Fruit fly (Drosophila melanogaster) whole organism, embryonic: ENCODE measurements around the gene CG31677.
A peak's percentile ranks its signal among the peaks of the same experiment; 100 is the strongest.

ENCODE experiments used
- B-H2 ChIP-seq: fragments of 200-800 bp; sonication (Bioruptor generic); optimal IDR thresholded peaks from 2 replicates; lab custom pipeline; 2018; ENCODE audit warnings: missing biosample characterization, mild to moderate bottlenecking, missing genetic modification characterization
- Bgb ChIP-seq: fragments of 200-800 bp; sonication (Bioruptor generic); IDR thresholded peaks from 2 replicates; pipeline ENCODE4 v1.3.6; 2022; ENCODE audit warnings: missing biosample characterization, missing genetic modification characterization; ENCODE audit not compliant: partially characterized antibody
- CG10147 ChIP-seq: fragments of 200-800 bp; sonication (Bioruptor generic); optimal IDR thresholded peaks from 2 replicates; lab custom pipeline; 2019; ENCODE audit warnings: missing biosample characterization, mild to moderate bottlenecking, missing genetic modification characterization, moderate library complexity
- CG10366 ChIP-seq: fragments of 200-800 bp; sonication (Bioruptor generic); IDR thresholded peaks from 2 replicates; pipeline ENCODE4 v1.3.6; 2022; ENCODE audit warnings: missing biosample characterization, missing genetic modification characterization
- CG11247 ChIP-seq: fragments of 200-800 bp; sonication (Bioruptor generic); IDR thresholded peaks from 2 replicates; pipeline ENCODE4 v1.3.6; 2022; ENCODE audit warnings: missing biosample characterization, missing genetic modification characterization
- CG11398 ChIP-seq: fragments of 200-800 bp; sonication (Bioruptor generic); optimal IDR thresholded peaks from 2 replicates; lab custom pipeline; 2016; ENCODE audit warnings: missing biosample characterization, missing genetic modification characterization
- CG12942 ChIP-seq: fragments of 200-800 bp; sonication (Bioruptor generic); optimal IDR thresholded peaks from 3 replicates; lab custom pipeline; 2016; ENCODE audit warnings: missing biosample characterization, missing genetic modification characterization
- CG15514 ChIP-seq: fragments of 200-800 bp; sonication (Bioruptor generic); optimal IDR thresholded peaks from 3 replicates; lab custom pipeline; 2017; ENCODE audit warnings: missing biosample characterization, missing genetic modification characterization, mild to moderate bottlenecking, moderate library complexity, missing genetic modification reagents
- CG18619 ChIP-seq: fragments of 200-800 bp; sonication (Bioruptor generic); optimal IDR thresholded peaks from 3 replicates; lab custom pipeline; 2017; ENCODE audit warnings: missing biosample characterization, mild to moderate bottlenecking, missing genetic modification characterization
- CG3281 ChIP-seq: fragments of 200-800 bp; sonication (Bioruptor generic); optimal IDR thresholded peaks from 3 replicates; lab custom pipeline; 2017; ENCODE audit warnings: missing biosample characterization, mild to moderate bottlenecking, missing genetic modification characterization
- CG33557 ChIP-seq: fragments of 200-800 bp; sonication (Bioruptor generic); optimal IDR thresholded peaks from 2 replicates; lab custom pipeline; 2019; ENCODE audit warnings: missing biosample characterization, mild to moderate bottlenecking, missing genetic modification characterization, moderate library complexity
- CG6689 ChIP-seq: fragments of 200-800 bp; sonication (Bioruptor generic); IDR thresholded peaks from 2 replicates; pipeline ENCODE4 v1.3.6; 2022; ENCODE audit warnings: missing biosample characterization, missing genetic modification characterization
- CG6854 ChIP-seq: fragments of 200-800 bp; sonication (Bioruptor generic); optimal IDR thresholded peaks from 3 replicates; lab custom pipeline; 2017; ENCODE audit warnings: missing biosample characterization, mild to moderate bottlenecking, missing genetic modification characterization
- CG7839 ChIP-seq: fragments of 200-800 bp; sonication (Bioruptor generic); optimal IDR thresholded peaks from 3 replicates; lab custom pipeline; 2018; ENCODE audit warnings: missing biosample characterization, mild to moderate bottlenecking, missing genetic modification characterization, moderate library complexity
- CG8281 ChIP-seq: fragments of 200-800 bp; sonication (Bioruptor generic); optimal IDR thresholded peaks from 2 replicates; lab custom pipeline; 2018; ENCODE audit warnings: missing biosample characterization, mild to moderate bottlenecking, missing genetic modification characterization, moderate library complexity
- H2.0 ChIP-seq: fragments of 200-800 bp; sonication (Bioruptor generic); IDR thresholded peaks from 2 replicates; pipeline ENCODE4 v1.3.6; 2022; ENCODE audit warnings: missing biosample characterization, missing genetic modification characterization
- HLHmδ ChIP-seq: fragments of 200-800 bp; sonication (Bioruptor generic); optimal IDR thresholded peaks from 2 replicates; lab custom pipeline; 2018; ENCODE audit warnings: missing biosample characterization, mild to moderate bottlenecking, missing genetic modification characterization, moderate library complexity
- HmgZ ChIP-seq: fragments of 200-800 bp; sonication (Bioruptor generic); optimal IDR thresholded peaks from 2 replicates; lab custom pipeline; 2018; ENCODE audit warnings: missing biosample characterization, mild to moderate bottlenecking, missing genetic modification characterization
- Hsf ChIP-seq: fragments of 200-800 bp; sonication (Bioruptor generic); optimal IDR thresholded peaks from 3 replicates; lab custom pipeline; 2016; ENCODE audit warnings: missing biosample characterization, missing genetic modification characterization
- Lim3 ChIP-seq: fragments of 200-800 bp; sonication (Bioruptor generic); IDR thresholded peaks from 2 replicates; pipeline ENCODE4 v1.3.6; 2022; ENCODE audit warnings: missing biosample characterization, missing genetic modification characterization
- MTF-1 ChIP-seq: fragments of 200-800 bp; sonication (Bioruptor generic); optimal IDR thresholded peaks from 2 replicates; lab custom pipeline; 2018; ENCODE audit warnings: missing biosample characterization, mild to moderate bottlenecking, missing genetic modification characterization, borderline replicate concordance
- NC2β ChIP-seq: fragments of 200-800 bp; sonication (Bioruptor generic); optimal IDR thresholded peaks from 2 replicates; lab custom pipeline; 2016; ENCODE audit warnings: missing biosample characterization, missing genetic modification characterization
- Ptx1 ChIP-seq: fragments of 200-800 bp; sonication (Bioruptor generic); IDR thresholded peaks from 2 replicates; pipeline ENCODE4 v1.3.6; 2022; ENCODE audit warnings: missing biosample characterization, missing genetic modification characterization
- Trl ChIP-seq, 3 experiments: fragments of >200 bp in 2 of 3; fragments of 200-800 bp in 1 of 3; sonication (Bioruptor generic) in 1 of 3; optimal IDR thresholded peaks; 2 replicates in 1 of 3; 3 replicates in 2 of 3; lab custom pipeline; 2016 to 2017; ENCODE audit warnings: missing biosample characterization in 1 of 3, missing genetic modification characterization in 1 of 3
- ac ChIP-seq: fragments of 200-800 bp; sonication (Bioruptor generic); optimal IDR thresholded peaks from 3 replicates; lab custom pipeline; 2017; ENCODE audit warnings: missing biosample characterization, mild to moderate bottlenecking, missing genetic modification characterization
- ara ChIP-seq: fragments of 200-800 bp; sonication (Bioruptor generic); IDR thresholded peaks from 2 replicates; pipeline ENCODE4 v1.3.6; 2022; ENCODE audit warnings: missing biosample characterization, missing genetic modification characterization
- caup ChIP-seq: fragments of 200-800 bp; sonication (Bioruptor generic); optimal IDR thresholded peaks from 3 replicates; lab custom pipeline; 2017; ENCODE audit warnings: missing biosample characterization, mild to moderate bottlenecking, missing genetic modification characterization, moderate library complexity; ENCODE audit not compliant: severe bottlenecking
- crol ChIP-seq: fragments of 200-800 bp; sonication (Bioruptor generic); IDR thresholded peaks from 2 replicates; pipeline ENCODE4 v1.3.6; 2022; ENCODE audit warnings: missing biosample characterization, missing genetic modification characterization
- dmrt11E ChIP-seq: fragments of 200-800 bp; sonication (Bioruptor generic); optimal IDR thresholded peaks from 3 replicates; lab custom pipeline; 2018; ENCODE audit warnings: missing biosample characterization, mild to moderate bottlenecking, missing genetic modification characterization, moderate library complexity
- dpn ChIP-seq, 2 experiments: fragments of 200-800 bp; sonication (Bioruptor generic); optimal IDR thresholded peaks; 3 replicates each; lab custom pipeline; 2016; ENCODE audit warnings: missing biosample characterization in 2 of 2, missing genetic modification characterization in 2 of 2
- ems ChIP-seq: fragments of 200-800 bp; sonication (Bioruptor generic); optimal IDR thresholded peaks from 3 replicates; lab custom pipeline; 2016; ENCODE audit warnings: missing biosample characterization, missing genetic modification characterization
- en ChIP-seq: fragments of 200-800 bp; sonication (Bioruptor generic); optimal IDR thresholded peaks from 2 replicates; lab custom pipeline; 2016; ENCODE audit warnings: missing biosample characterization, missing genetic modification characterization
- fd96Cb ChIP-seq: fragments of 200-800 bp; sonication (Bioruptor generic); optimal IDR thresholded peaks from 2 replicates; lab custom pipeline; 2018; ENCODE audit warnings: missing biosample characterization, mild to moderate bottlenecking, missing genetic modification characterization, moderate library complexity
- hkb ChIP-seq, 2 experiments: fragments of 200-800 bp in 1 of 2; fragments of >200 bp in 1 of 2; sonication (Bioruptor generic) in 1 of 2; IDR thresholded peaks in 1 of 2; optimal IDR thresholded peaks in 1 of 2; 2 replicates each; pipeline versions ENCODE4 v1.3.6 to Lab custom; 2017 to 2022; ENCODE audit warnings: missing biosample characterization in 1 of 2, missing genetic modification characterization in 1 of 2
- hth ChIP-seq: fragments of >200 bp; optimal IDR thresholded peaks from 2 replicates; lab custom pipeline; 2017; ENCODE audit warnings: inconsistent platforms
- inv ChIP-seq: fragments of 200-800 bp; sonication (Bioruptor generic); IDR thresholded peaks from 2 replicates; pipeline ENCODE4 v1.3.6; 2022; ENCODE audit warnings: missing biosample characterization, missing genetic modification characterization; ENCODE audit not compliant: partially characterized antibody
- lilli ChIP-seq: fragments of 200-800 bp; sonication (Bioruptor generic); optimal IDR thresholded peaks from 3 replicates; lab custom pipeline; 2016; ENCODE audit warnings: missing biosample characterization, missing genetic modification characterization
- nmo ChIP-seq: fragments of 200-800 bp; sonication (Bioruptor generic); optimal IDR thresholded peaks from 2 replicates; lab custom pipeline; 2018; ENCODE audit warnings: missing biosample characterization, mild to moderate bottlenecking, missing genetic modification characterization, moderate library complexity
- sc ChIP-seq, 3 experiments: fragments of >200 bp in 2 of 3; fragments of 200-800 bp in 1 of 3; sonication (Bioruptor generic) in 1 of 3; optimal IDR thresholded peaks; 2 replicates in 2 of 3; 3 replicates in 1 of 3; lab custom pipeline; 2017; ENCODE audit warnings: mild to moderate bottlenecking in 1 of 3, missing biosample characterization in 1 of 3, missing genetic modification characterization in 1 of 3, missing genetic modification reagents in 1 of 3
- schlank ChIP-seq: fragments of 200-800 bp; sonication (Bioruptor generic); optimal IDR thresholded peaks from 2 replicates; lab custom pipeline; 2018; ENCODE audit warnings: missing biosample characterization, mild to moderate bottlenecking, missing genetic modification characterization
- sima ChIP-seq: fragments of 200-800 bp; sonication (Bioruptor generic); optimal IDR thresholded peaks from 2 replicates; lab custom pipeline; 2016; ENCODE audit warnings: missing biosample characterization, missing genetic modification characterization
- slou ChIP-seq: fragments of 200-800 bp; sonication (Bioruptor generic); optimal IDR thresholded peaks from 3 replicates; lab custom pipeline; 2016; ENCODE audit warnings: missing biosample characterization, missing genetic modification characterization
- sr ChIP-seq: fragments of 200-800 bp; sonication (Bioruptor generic); IDR thresholded peaks from 3 replicates; pipeline ENCODE4 v1.3.6; 2022; ENCODE audit warnings: missing biosample characterization, missing genetic modification characterization
- stwl ChIP-seq: fragments of 200-800 bp; sonication (Bioruptor generic); optimal IDR thresholded peaks from 3 replicates; lab custom pipeline; 2018; ENCODE audit warnings: missing biosample characterization, mild to moderate bottlenecking, missing genetic modification characterization, moderate library complexity
- sug ChIP-seq: fragments of 200-800 bp; optimal IDR thresholded peaks from 2 replicates; lab custom pipeline; 2019; ENCODE audit warnings: missing biosample characterization, mild to moderate bottlenecking, missing genetic modification characterization, moderate library complexity
- tin ChIP-seq: fragments of 200-800 bp; sonication (Bioruptor generic); optimal IDR thresholded peaks from 3 replicates; lab custom pipeline; 2016; ENCODE audit warnings: missing biosample characterization, missing genetic modification characterization
- vfl ChIP-seq: fragments of 200-800 bp; sonication (Bioruptor generic); optimal IDR thresholded peaks from 2 replicates; lab custom pipeline; 2016; ENCODE audit warnings: missing biosample characterization, missing genetic modification characterization
- zen ChIP-seq: fragments of 200-800 bp; sonication (Bioruptor generic); optimal IDR thresholded peaks from 3 replicates; lab custom pipeline; 2018; ENCODE audit warnings: missing biosample characterization, mild to moderate bottlenecking, missing genetic modification characterization, moderate library complexity
- zfh2 ChIP-seq: fragments of 200-800 bp; sonication (Bioruptor generic); optimal IDR thresholded peaks from 2 replicates; lab custom pipeline; 2016; ENCODE audit warnings: missing biosample characterization, missing genetic modification characterization

Gene CG31677

dm6 chr2L:20649891-20650290 is 45.9 kb upstream of the CG31677 start, which contains the start of gene CG2611 (continued):
- peak; percentile 74 for TF ChIP-seq lilli (GFP tag; lab: Kevin White, UChicago)
- TF ChIP-seq HmgZ (tag; lab: Kevin White, UChicago) = peak; percentile 67
- TF ChIP-seq CG11247 (GFP tag; lab: Robert Waterston, UW) = peak; percentile 39; the same call in 1 of the 2 replicates
- TF ChIP-seq fd96Cb (tag; lab: Kevin White, UChicago) = peak; percentile 8
- peak; percentile 74 for TF ChIP-seq CG15514 (GFP tag; lab: Kevin White, UChicago)
- no peak for TF ChIP-seq crol (GFP tag; lab: Robert Waterston, UW)
- no peak for TF ChIP-seq sima
- peak; percentile 50; the same call in 1 of the 2 replicates for TF ChIP-seq CG10366
- peak; percentile 59 for TF ChIP-seq Hsf (GFP tag; lab: Kevin White, UChicago)
- TF ChIP-seq CG3281 (GFP tag; lab: Kevin White, UChicago) = peak; percentile 55
- TF ChIP-seq CG7839 (tag; lab: Kevin White, UChicago) = no peak
- TF ChIP-seq inv (GFP tag; lab: Robert Waterston, UW) = no peak
- TF ChIP-seq nmo (GFP tag; lab: Kevin White, UChicago) = peak; percentile 55
- TF ChIP-seq ems (GFP tag; lab: Kevin White, UChicago) = peak; percentile 5
- no peak for TF ChIP-seq ac (GFP tag; lab: Kevin White, UChicago)
- peak; percentile 50 for TF ChIP-seq CG12942
- TF ChIP-seq ara (GFP tag; lab: Robert Waterston, UW) = no peak
- peak; percentile 32 for TF ChIP-seq CG10147
- no peak for TF ChIP-seq schlank
- peak; percentile 15 for TF ChIP-seq stwl (tag; lab: Kevin White, UChicago)
- TF ChIP-seq CG6854 (GFP tag; lab: Kevin White, UChicago) = no peak
- no peak for TF ChIP-seq HLHmδ (GFP tag; lab: Kevin White, UChicago)
- TF ChIP-seq MTF-1 (GFP tag; lab: Kevin White, UChicago) = no peak
- TF ChIP-seq sc (optimal IDR thresholded peaks at IDR 0.05; lab: Kevin White, UChicago) = no peak
- no peak for TF ChIP-seq sc (GFP tag; optimal IDR thresholded peaks at IDR 0.05; lab: Kevin White, UChicago)
- peak; percentile 58 for TF ChIP-seq Ptx1 (GFP tag; lab: Robert Waterston, UW)
- TF ChIP-seq hkb (optimal IDR thresholded peaks at IDR 0.05; lab: Kevin White, UChicago) = no peak
- TF ChIP-seq hkb (GFP tag; IDR thresholded peaks at IDR 0.05; lab: Robert Waterston, UW) = peak; percentile 47
- TF ChIP-seq B-H2 (GFP tag; lab: Kevin White, UChicago) = peak; percentile 25
- no peak for TF ChIP-seq CG33557
- TF ChIP-seq hth (lab: Kevin White, UChicago) = no peak
- peak; percentile 7 for TF ChIP-seq vfl (GFP tag; lab: Kevin White, UChicago)
- peak; percentile 38 to 41 for TF ChIP-seq dpn (GFP tag; optimal IDR thresholded peaks at IDR 0.05; lab: Kevin White, UChicago)
- TF ChIP-seq H2.0 (GFP tag; lab: Robert Waterston, UW) = no peak
- peak; percentile 12 for TF ChIP-seq caup (GFP tag; lab: Kevin White, UChicago)
- no peak for TF ChIP-seq Trl (optimal IDR thresholded peaks at IDR 0.05; lab: Kevin White, UChicago)
- peak; percentile 71 for TF ChIP-seq Trl (GFP tag; optimal IDR thresholded peaks at IDR 0.05; lab: Kevin White, UChicago)
- peak; percentile 39 for TF ChIP-seq NC2β (GFP tag; lab: Kevin White, UChicago)
- peak; percentile 23 for TF ChIP-seq en (GFP tag; lab: Kevin White, UChicago)
- peak; percentile 26 for TF ChIP-seq sug (tag; lab: Kevin White, UChicago)
- TF ChIP-seq zen (tag; lab: Kevin White, UChicago) = no peak
- no peak for TF ChIP-seq CG11398 (GFP tag; lab: Kevin White, UChicago)
- TF ChIP-seq CG18619 (GFP tag; lab: Kevin White, UChicago) = peak; percentile 12
- peak; percentile 46 for TF ChIP-seq zfh2 (GFP tag; lab: Kevin White, UChicago)
- TF ChIP-seq dmrt11E (tag; lab: Kevin White, UChicago) = peak; percentile 45
- TF ChIP-seq CG8281 (tag; lab: Kevin White, UChicago) = no peak
- TF ChIP-seq sr = no peak
- no peak for TF ChIP-seq Lim3
- peak; percentile 62 for TF ChIP-seq tin
- TF ChIP-seq slou (GFP tag; lab: Kevin White, UChicago) = no peak
- peak; percentile 43; the same call in 1 of the 2 replicates for TF ChIP-seq CG6689
- no peak for TF ChIP-seq Bgb (GFP tag; lab: Robert Waterston, UW)
